Worm (Caenorhabditis elegans) whole organism, L4 larva: ENCODE results near the gene K09G1.1.

Source experiments
- Y105C5A.15 ChIP-seq: fragments of 200-800 bp; sonication (Bioruptor generic); IDR thresholded peaks from 2 replicates; pipeline ENCODE4 v1.3.6; 2022; ENCODE audit warnings: missing genetic modification characterization, missing compliant biosample characterization
- Y75B8A.6 ChIP-seq: fragments of 200-800 bp; sonication (Bioruptor generic); IDR thresholded peaks from 2 replicates; pipeline ENCODE4 v1.3.6; 2022; ENCODE audit warnings: missing genetic modification reagents, missing genetic modification characterization, missing compliant biosample characterization
- arid-1 ChIP-seq: fragments of 200-800 bp; sonication (Bioruptor generic); conservative IDR thresholded peaks from 2 replicates; pipeline ENCODE4 v1.3.6; 2022; ENCODE audit warnings: missing genetic modification reagents, missing genetic modification characterization, missing compliant biosample characterization
- daf-16 ChIP-seq, 3 experiments: sonication (generic microtip); optimal IDR thresholded peaks; 2 replicates each; lab custom pipeline; 2016 to 2017; ENCODE audit warnings: missing genetic modification characterization in 3 of 3, missing genetic modification reagents in 3 of 3, mild to moderate bottlenecking in 2 of 3, missing compliant biosample characterization in 2 of 3, missing biosample characterization in 1 of 3, moderate library complexity in 1 of 3
- daf-8 ChIP-seq: fragments of 200-800 bp; sonication (Bioruptor generic); IDR thresholded peaks from 2 replicates; pipeline ENCODE4 v1.3.6; 2022; ENCODE audit warnings: missing genetic modification characterization, missing compliant biosample characterization
- dve-1 ChIP-seq: sonication (generic microtip); optimal IDR thresholded peaks from 2 replicates; lab custom pipeline; 2017; ENCODE audit warnings: antibody characterized with exemption, mild to moderate bottlenecking, missing genetic modification characterization, missing compliant biosample characterization; ENCODE audit not compliant: insufficient read depth
- lin-13 ChIP-seq: fragments of 150-350 bp; optimal IDR thresholded peaks from 2 replicates; lab custom pipeline; 2014; ENCODE audit warnings: missing biosample characterization, missing genetic modification reagents, missing genetic modification characterization
- lsy-2 ChIP-seq, 2 experiments: fragments of 150-350 bp in 1 of 2; sonication (generic microtip) in 1 of 2; optimal IDR thresholded peaks; 2 replicates each; lab custom pipeline; 2014 to 2017; ENCODE audit warnings: missing biosample characterization in 2 of 2, missing genetic modification characterization in 2 of 2
- nhr-28 ChIP-seq: fragments of 150-350 bp; optimal IDR thresholded peaks from 2 replicates; lab custom pipeline; 2014; ENCODE audit warnings: missing biosample characterization, missing genetic modification characterization
- nhr-42 ChIP-seq: fragments of 200-800 bp; sonication (Bioruptor generic); IDR thresholded peaks from 2 replicates; pipeline ENCODE4 v1.3.6; 2022; ENCODE audit warnings: missing genetic modification characterization, missing compliant biosample characterization
- nhr-76 ChIP-seq: fragments of 150-350 bp; optimal IDR thresholded peaks from 2 replicates; lab custom pipeline; 2014; ENCODE audit warnings: missing biosample characterization, missing genetic modification characterization
- pha-4 ChIP-seq, 2 experiments: fragments of 150-350 bp in 1 of 2; fragments of 200-800 bp in 1 of 2; sonication (Bioruptor generic) in 1 of 2; IDR thresholded peaks in 1 of 2; optimal IDR thresholded peaks in 1 of 2; 2 replicates each; pipeline versions ENCODE4 v1.3.6 to Lab custom; 2014 to 2022; ENCODE audit warnings: missing genetic modification characterization in 2 of 2, missing genetic modification reagents in 2 of 2, missing biosample characterization in 1 of 2, missing compliant biosample characterization in 1 of 2
- tra-1 ChIP-seq: fragments of 200-800 bp; sonication (Bioruptor generic); IDR thresholded peaks from 2 replicates; pipeline ENCODE4 v1.3.6; 2022; ENCODE audit warnings: missing genetic modification reagents, missing genetic modification characterization, missing compliant biosample characterization
- unc-62 ChIP-seq, 3 experiments: fragments of 150-350 bp in 1 of 3; sonication (generic microtip); optimal IDR thresholded peaks in 2 of 3; peaks in 1 of 3; 1 replicate in 1 of 3; 2 replicates in 2 of 3; lab custom pipeline; 2014 to 2017; ENCODE audit warnings: missing biosample characterization in 3 of 3, missing genetic modification characterization in 3 of 3, missing genetic modification reagents in 3 of 3, missing genotype in 1 of 3

DNA sequence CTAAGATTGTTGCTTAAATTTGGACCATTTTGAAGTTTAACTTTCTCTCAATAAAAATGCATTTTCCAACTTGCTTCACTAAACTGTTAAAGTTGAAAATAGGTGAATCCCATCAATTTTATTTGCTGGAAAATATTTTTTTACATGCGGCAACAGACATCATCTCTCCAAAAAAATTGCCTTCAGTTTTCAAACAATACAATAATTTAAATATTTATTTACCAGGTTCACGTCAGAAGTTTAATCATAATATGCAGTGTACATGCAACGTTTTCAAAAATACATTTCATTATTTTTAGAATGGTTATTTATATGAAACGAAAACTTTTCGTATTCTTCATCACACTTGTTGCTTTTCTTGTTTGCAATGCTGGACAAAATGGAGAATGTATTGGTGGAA, 47.6 kb downstream of the K09G1.1 start, which contains the start of gene T06E4.5:
- TF ChIP-seq dve-1 (no peak), lin-13 (GFP tag; lab: Kevin White, UChicago) (no peak), tra-1 (GFP tag; lab: Robert Waterston, UW) (no peak), Y75B8A.6 (no peak), unc-62 (GFP tag; optimal IDR thresholded peaks at IDR 0.05 in 1 of 2; lab: Kevin White, UChicago) (no peak), unc-62 (tag; optimal IDR thresholded peaks at IDR 0.05; lab: Kevin White, UChicago) (no peak), daf-16 (GFP tag; optimal IDR thresholded peaks at IDR 0.05; lab: Kevin White, UChicago) (no peak), daf-16 (tag; optimal IDR thresholded peaks at IDR 0.05; lab: Kevin White, UChicago) (no peak), daf-8 (GFP tag; lab: Robert Waterston, UW) (no peak), lsy-2 (tag; optimal IDR thresholded peaks at IDR 0.05; lab: Kevin White, UChicago) (no peak), arid-1 (GFP tag; lab: Robert Waterston, UW) (no peak), nhr-42 (GFP tag; lab: Robert Waterston, UW) (no peak), nhr-76 (tag; lab: Kevin White, UChicago) (no peak), Y105C5A.15 (GFP tag; lab: Robert Waterston, UW) (no peak), pha-4 (GFP tag; IDR thresholded peaks at IDR 0.05; lab: Robert Waterston, UW) (no peak), pha-4 (tag; optimal IDR thresholded peaks at IDR 0.05; lab: Kevin White, UChicago) (no peak), nhr-28 (tag; lab: Kevin White, UChicago) (no peak)
